Worm (Caenorhabditis elegans) whole organism, L4 larva: ENCODE measurements around the gene W01D2.6.
A peak's percentile ranks its signal among the peaks of the same experiment; 100 is the strongest.

ENCODE experiments used
- R02D3.7 ChIP-seq: fragments of 150-350 bp; sonication (generic microtip); optimal IDR thresholded peaks from 3 replicates; lab custom pipeline; 2014; ENCODE audit warnings: missing biosample characterization, missing genetic modification characterization
- attf-4 ChIP-seq: sonication (generic microtip); optimal IDR thresholded peaks from 3 replicates; lab custom pipeline; 2017; ENCODE audit warnings: missing biosample characterization, missing genetic modification characterization
- ceh-44 ChIP-seq: fragments of 200-800 bp; sonication (Bioruptor generic); IDR thresholded peaks from 2 replicates; pipeline ENCODE4 v1.3.6; 2022; ENCODE audit warnings: missing genetic modification reagents, missing genetic modification characterization, missing compliant biosample characterization
- cey-2 ChIP-seq: sonication (generic microtip); optimal IDR thresholded peaks from 3 replicates; lab custom pipeline; 2017; ENCODE audit warnings: missing genetic modification characterization, mild to moderate bottlenecking, missing compliant biosample characterization, antibody characterized with exemption, borderline replicate concordance; ENCODE audit not compliant: insufficient read depth
- ctbp-1 ChIP-seq: fragments of 200-800 bp; sonication (Bioruptor generic); IDR thresholded peaks from 2 replicates; pipeline ENCODE4 v1.3.6; 2022; ENCODE audit warnings: missing genetic modification reagents, missing genetic modification characterization, missing compliant biosample characterization
- daf-12 ChIP-seq: fragments of 150-350 bp; optimal IDR thresholded peaks from 2 replicates; lab custom pipeline; 2014; ENCODE audit warnings: missing biosample characterization, missing genetic modification reagents, missing genetic modification characterization
- daf-16 ChIP-seq, 3 experiments: sonication (generic microtip); optimal IDR thresholded peaks; 2 replicates each; lab custom pipeline; 2016 to 2017; ENCODE audit warnings: missing genetic modification characterization in 3 of 3, missing genetic modification reagents in 3 of 3, mild to moderate bottlenecking in 2 of 3, missing compliant biosample characterization in 2 of 3, missing biosample characterization in 1 of 3, moderate library complexity in 1 of 3
- dmd-6 ChIP-seq: fragments of 200-800 bp; sonication (Bioruptor generic); IDR thresholded peaks from 2 replicates; pipeline ENCODE4 v1.3.6; 2022; ENCODE audit warnings: missing genetic modification reagents, missing genetic modification characterization, missing compliant biosample characterization
- dpl-1 ChIP-seq: fragments of 150-350 bp; optimal IDR thresholded peaks from 2 replicates; lab custom pipeline; 2014; ENCODE audit warnings: missing biosample characterization, missing genetic modification reagents, missing genetic modification characterization
- duxl-1 ChIP-seq: sonication (generic microtip); optimal IDR thresholded peaks from 2 replicates; lab custom pipeline; 2016; ENCODE audit warnings: mild to moderate bottlenecking, missing genetic modification characterization, moderate library complexity, missing compliant biosample characterization; ENCODE audit not compliant: poor library complexity
- dve-1 ChIP-seq: sonication (generic microtip); optimal IDR thresholded peaks from 2 replicates; lab custom pipeline; 2017; ENCODE audit warnings: antibody characterized with exemption, mild to moderate bottlenecking, missing genetic modification characterization, missing compliant biosample characterization; ENCODE audit not compliant: insufficient read depth
- egl-27 ChIP-seq: sonication (generic microtip); optimal IDR thresholded peaks from 3 replicates; lab custom pipeline; 2017; ENCODE audit warnings: missing biosample characterization, missing genetic modification reagents, missing genetic modification characterization
- gei-8 ChIP-seq: fragments of 200-800 bp; sonication (Bioruptor generic); optimal IDR thresholded peaks from 2 replicates; lab custom pipeline; 2018; ENCODE audit warnings: mild to moderate bottlenecking, missing genetic modification characterization, missing compliant biosample characterization
- hlh-11 ChIP-seq: fragments of 200-800 bp; sonication (Bioruptor generic); optimal IDR thresholded peaks from 2 replicates; lab custom pipeline; 2018; ENCODE audit warnings: mild to moderate bottlenecking, missing genetic modification characterization, missing compliant biosample characterization
- hlh-30 ChIP-seq: sonication (generic microtip); optimal IDR thresholded peaks from 2 replicates; lab custom pipeline; 2017; ENCODE audit warnings: antibody characterized with exemption, mild to moderate bottlenecking, missing genetic modification characterization, missing compliant biosample characterization; ENCODE audit not compliant: insufficient read depth
- hmg-1.1 ChIP-seq: fragments of 200-800 bp; sonication (Bioruptor generic); IDR thresholded peaks from 2 replicates; pipeline ENCODE4 v1.3.6; 2022; ENCODE audit warnings: missing genetic modification reagents, missing genetic modification characterization, missing compliant biosample characterization
- jun-1 ChIP-seq: fragments of 150-350 bp; optimal IDR thresholded peaks from 2 replicates; lab custom pipeline; 2014; ENCODE audit warnings: missing biosample characterization, missing genetic modification reagents, missing genetic modification characterization
- lin-13 ChIP-seq: fragments of 150-350 bp; optimal IDR thresholded peaks from 2 replicates; lab custom pipeline; 2014; ENCODE audit warnings: missing biosample characterization, missing genetic modification reagents, missing genetic modification characterization
- lin-38 ChIP-seq: fragments of 200-800 bp; sonication (Bioruptor generic); IDR thresholded peaks from 2 replicates; pipeline ENCODE4 v1.3.6; 2022; ENCODE audit warnings: missing genetic modification reagents, missing genetic modification characterization, missing compliant biosample characterization
- lsy-2 ChIP-seq, 2 experiments: fragments of 150-350 bp in 1 of 2; sonication (generic microtip) in 1 of 2; optimal IDR thresholded peaks; 2 replicates each; lab custom pipeline; 2014 to 2017; ENCODE audit warnings: missing biosample characterization in 2 of 2, missing genetic modification characterization in 2 of 2
- mdl-1 ChIP-seq, 2 experiments: fragments of 150-350 bp in 1 of 2; sonication (generic microtip) in 1 of 2; optimal IDR thresholded peaks; 2 replicates each; lab custom pipeline; 2014 to 2017; ENCODE audit warnings: missing biosample characterization in 2 of 2, missing genetic modification characterization in 2 of 2
- mep-1 ChIP-seq: fragments of 150-350 bp; sonication (generic microtip); optimal IDR thresholded peaks from 3 replicates; lab custom pipeline; 2014; ENCODE audit warnings: missing biosample characterization, missing genetic modification characterization
- mes-2 ChIP-seq: sonication (generic microtip); optimal IDR thresholded peaks from 2 replicates; lab custom pipeline; 2016; ENCODE audit warnings: missing genotype, mild to moderate bottlenecking, missing genetic modification characterization, missing compliant biosample characterization; ENCODE audit not compliant: poor library complexity, severe bottlenecking
- mxl-2 ChIP-seq: fragments of 200-800 bp; sonication (Bioruptor generic); conservative IDR thresholded peaks from 2 replicates; pipeline ENCODE4 v1.3.6; 2022; ENCODE audit warnings: missing genetic modification reagents, missing genetic modification characterization, missing compliant biosample characterization
- nhr-10 ChIP-seq: fragments of 150-350 bp; optimal IDR thresholded peaks from 2 replicates; lab custom pipeline; 2014; ENCODE audit warnings: missing biosample characterization, missing genetic modification characterization
- nhr-102 ChIP-seq: sonication (generic microtip); optimal IDR thresholded peaks from 2 replicates; lab custom pipeline; 2016; ENCODE audit warnings: mild to moderate bottlenecking, missing genetic modification characterization, moderate library complexity, missing compliant biosample characterization
- nhr-28 ChIP-seq: fragments of 150-350 bp; optimal IDR thresholded peaks from 2 replicates; lab custom pipeline; 2014; ENCODE audit warnings: missing biosample characterization, missing genetic modification characterization
- nhr-42 ChIP-seq: fragments of 200-800 bp; sonication (Bioruptor generic); IDR thresholded peaks from 2 replicates; pipeline ENCODE4 v1.3.6; 2022; ENCODE audit warnings: missing genetic modification characterization, missing compliant biosample characterization
- nhr-6 ChIP-seq: fragments of 150-350 bp; optimal IDR thresholded peaks from 2 replicates; lab custom pipeline; 2014; ENCODE audit warnings: missing biosample characterization, missing genetic modification characterization
- nhr-76 ChIP-seq: fragments of 150-350 bp; optimal IDR thresholded peaks from 2 replicates; lab custom pipeline; 2014; ENCODE audit warnings: missing biosample characterization, missing genetic modification characterization
- nhr-77 ChIP-seq: fragments of 150-350 bp; optimal IDR thresholded peaks from 2 replicates; lab custom pipeline; 2014; ENCODE audit warnings: missing biosample characterization, missing genetic modification characterization
- pha-4 ChIP-seq, 2 experiments: fragments of 150-350 bp in 1 of 2; fragments of 200-800 bp in 1 of 2; sonication (Bioruptor generic) in 1 of 2; IDR thresholded peaks in 1 of 2; optimal IDR thresholded peaks in 1 of 2; 2 replicates each; pipeline versions ENCODE4 v1.3.6 to Lab custom; 2014 to 2022; ENCODE audit warnings: missing genetic modification characterization in 2 of 2, missing genetic modification reagents in 2 of 2, missing biosample characterization in 1 of 2, missing compliant biosample characterization in 1 of 2
- pqm-1 ChIP-seq: sonication (generic microtip); optimal IDR thresholded peaks from 2 replicates; lab custom pipeline; 2017; ENCODE audit warnings: missing biosample characterization, missing genetic modification characterization
- rbr-2 ChIP-seq: sonication (generic microtip); optimal IDR thresholded peaks from 2 replicates; lab custom pipeline; 2016; ENCODE audit warnings: missing genotype, missing genetic modification characterization, missing compliant biosample characterization
- snpc-1.2 ChIP-seq: fragments of 200-800 bp; sonication (Bioruptor generic); IDR thresholded peaks from 2 replicates; pipeline ENCODE4 v1.3.6; 2022; ENCODE audit warnings: missing genetic modification reagents, missing genetic modification characterization, missing compliant biosample characterization
- zag-1 ChIP-seq: fragments of 150-350 bp; optimal IDR thresholded peaks from 2 replicates; lab custom pipeline; 2014; ENCODE audit warnings: missing biosample characterization, missing genetic modification characterization
- zip-11 ChIP-seq: fragments of 200-800 bp; sonication (Bioruptor generic); IDR thresholded peaks from 2 replicates; pipeline ENCODE4 v1.3.6; 2022; ENCODE audit warnings: missing genetic modification characterization, missing compliant biosample characterization
- ztf-11 ChIP-seq: fragments of 150-350 bp; optimal IDR thresholded peaks from 2 replicates; lab custom pipeline; 2014; ENCODE audit warnings: missing biosample characterization, missing genetic modification characterization

The W01D2.6 gene

DNA sequence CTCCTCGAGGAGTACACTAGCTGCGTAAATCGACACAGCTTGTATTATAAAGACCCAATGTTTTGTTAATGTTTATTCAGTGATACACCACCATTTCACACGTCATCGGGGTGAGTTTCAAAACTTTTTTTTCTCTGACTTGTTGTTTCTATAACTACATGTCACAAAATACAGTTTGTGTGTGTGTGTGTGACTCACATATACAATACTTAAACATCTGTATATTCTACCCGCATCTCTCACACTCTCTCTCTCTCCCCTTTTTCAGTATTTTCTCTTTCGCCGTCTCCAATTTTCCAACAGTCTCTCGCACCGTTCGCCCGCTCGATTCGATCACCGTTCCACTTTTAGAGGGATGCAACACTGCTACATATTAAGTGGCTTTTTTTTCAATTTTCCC is 2.7 kb downstream of the W01D2.6 start:
- TF ChIP-seq hlh-11 (tag; lab: Kevin White, UChicago) = peak; percentile 79
- peak; percentile 66; the same call in 1 of the 2 replicates for TF ChIP-seq pha-4 (GFP tag; IDR thresholded peaks at IDR 0.05; lab: Robert Waterston, UW)
- TF ChIP-seq pha-4 (tag; optimal IDR thresholded peaks at IDR 0.05; lab: Kevin White, UChicago) = peak; percentile 24
- peak; percentile 71 for TF ChIP-seq dmd-6 (GFP tag; lab: Robert Waterston, UW)
- TF ChIP-seq duxl-1 (tag; lab: Kevin White, UChicago) = peak; percentile 1
- peak; percentile 80 for TF ChIP-seq nhr-77 (tag; lab: Kevin White, UChicago)
- TF ChIP-seq dpl-1 = peak; percentile 4
- TF ChIP-seq mep-1 (tag; lab: Kevin White, UChicago) = peak; percentile 37
- peak in 1 of 2 experiments; percentile 27 for TF ChIP-seq mdl-1 (tag; optimal IDR thresholded peaks at IDR 0.05; lab: Kevin White, UChicago)
- no peak for TF ChIP-seq hmg-1.1 (GFP tag; lab: Robert Waterston, UW)
- TF ChIP-seq nhr-76 (tag; lab: Kevin White, UChicago) = no peak
- peak; percentile 11 for TF ChIP-seq R02D3.7 (tag; lab: Kevin White, UChicago)
- TF ChIP-seq egl-27 (tag; lab: Kevin White, UChicago) = no peak
- TF ChIP-seq nhr-42 (GFP tag; lab: Robert Waterston, UW) = 0 out of 2 replicates have a peak, but pooled peaks have one; percentile 4
- TF ChIP-seq hlh-30 (tag; lab: Kevin White, UChicago) = peak; percentile 28
- TF ChIP-seq rbr-2 = no peak
- no peak for TF ChIP-seq ctbp-1
- TF ChIP-seq attf-4 (tag; lab: Kevin White, UChicago) = no peak
- TF ChIP-seq snpc-1.2 (GFP tag; lab: Robert Waterston, UW) = no peak
- no peak for TF ChIP-seq daf-16 (GFP tag; optimal IDR thresholded peaks at IDR 0.05; lab: Kevin White, UChicago)
- TF ChIP-seq daf-16 (tag; optimal IDR thresholded peaks at IDR 0.05; lab: Kevin White, UChicago) = peak; percentile 77
- no peak for TF ChIP-seq ztf-11
- peak; percentile 16 for TF ChIP-seq mes-2 (tag; lab: Kevin White, UChicago)
- TF ChIP-seq dve-1 (tag; lab: Kevin White, UChicago) = peak; percentile 87
- no peak for TF ChIP-seq mxl-2
- TF ChIP-seq nhr-10 (tag; lab: Kevin White, UChicago) = no peak
- TF ChIP-seq pqm-1 = peak; percentile 30
- TF ChIP-seq nhr-6 (tag; lab: Kevin White, UChicago) = peak; percentile 64
- peak; percentile 36 for TF ChIP-seq jun-1 (tag; lab: Kevin White, UChicago)
- TF ChIP-seq zip-11 (GFP tag; lab: Robert Waterston, UW) = no peak
- TF ChIP-seq zag-1 (tag; lab: Kevin White, UChicago) = no peak
- TF ChIP-seq cey-2 (tag; lab: Kevin White, UChicago) = no peak
- TF ChIP-seq lsy-2 (tag; optimal IDR thresholded peaks at IDR 0.05; lab: Kevin White, UChicago) = peak in 1 of 2 experiments; percentile 3
- TF ChIP-seq lin-13 = peak; percentile 20
- peak; percentile 98 for TF ChIP-seq nhr-28 (tag; lab: Kevin White, UChicago)
- peak; percentile 10 for TF ChIP-seq nhr-102 (tag; lab: Kevin White, UChicago)

DNA sequence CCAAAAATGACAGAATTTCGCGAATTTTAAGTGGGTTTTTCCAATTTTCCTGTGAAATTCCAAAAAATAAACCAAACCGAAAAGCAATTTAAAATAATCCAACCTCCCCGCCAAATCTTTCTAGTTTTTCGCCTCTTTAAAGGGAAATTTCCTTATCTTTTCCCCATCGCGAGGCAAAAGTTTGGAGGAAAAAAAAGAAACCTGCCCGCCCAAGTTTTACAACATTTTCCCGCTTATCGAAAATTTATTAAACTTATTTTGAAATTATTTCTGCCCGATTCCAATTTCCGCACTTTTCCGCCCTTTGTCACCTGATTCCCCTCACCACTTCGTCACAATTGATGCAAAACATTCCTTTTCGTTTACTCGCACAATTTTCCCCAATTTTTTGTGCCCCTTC is 3.4 kb downstream of the W01D2.6 start, which contains the start of gene osta-3:
Gene osta-3 (plus strand): TSS at position 301 of the 400 bp plus-strand sequence.
- TF ChIP-seq nhr-6 (tag; lab: Kevin White, UChicago) (no peak), nhr-10 (tag; lab: Kevin White, UChicago) (no peak), dve-1 (tag; lab: Kevin White, UChicago) (no peak), lin-38 (GFP tag; lab: Robert Waterston, UW) (no peak), pha-4 (GFP tag; IDR thresholded peaks at IDR 0.05; lab: Robert Waterston, UW) (no peak), pha-4 (tag; optimal IDR thresholded peaks at IDR 0.05; lab: Kevin White, UChicago) (peak; percentile 14), gei-8 (GFP tag; lab: Kevin White, UChicago) (no peak), nhr-77 (tag; lab: Kevin White, UChicago) (no peak), daf-12 (no peak), ceh-44 (GFP tag; lab: Robert Waterston, UW) (no peak)
